Fruit fly (Drosophila melanogaster) whole organism, prepupa: ENCODE measurements around the gene CG12091.
A peak's percentile ranks its signal among the peaks of the same experiment; 100 is the strongest.

Experiments used
- CG10631 ChIP-seq: fragments of 200-800 bp; sonication (Bioruptor generic); optimal IDR thresholded peaks from 2 replicates; lab custom pipeline; 2016; ENCODE audit warnings: missing biosample characterization, missing genetic modification characterization
- CG10669 ChIP-seq: fragments of 200-800 bp; sonication (Bioruptor generic); optimal IDR thresholded peaks from 3 replicates; lab custom pipeline; 2018; ENCODE audit warnings: missing biosample characterization, mild to moderate bottlenecking, missing genetic modification characterization, moderate library complexity
- CG11294 ChIP-seq: fragments of 200-800 bp; sonication (Bioruptor generic); IDR thresholded peaks from 2 replicates; pipeline ENCODE4 v1.3.6; 2022; ENCODE audit warnings: missing biosample characterization, missing genetic modification characterization
- CG11762 ChIP-seq: fragments of 200-800 bp; sonication (Bioruptor generic); optimal IDR thresholded peaks from 3 replicates; lab custom pipeline; 2016; ENCODE audit warnings: missing biosample characterization, missing genetic modification characterization; ENCODE audit not compliant: insufficient read depth
- CG15336 ChIP-seq: fragments of 200-800 bp; sonication (Bioruptor generic); IDR thresholded peaks from 2 replicates; pipeline ENCODE4 v1.3.6; 2022; ENCODE audit warnings: missing biosample characterization, missing genetic modification characterization
- CG16779 ChIP-seq: fragments of 200-800 bp; sonication (Bioruptor generic); optimal IDR thresholded peaks from 3 replicates; lab custom pipeline; 2017; ENCODE audit warnings: missing biosample characterization, mild to moderate bottlenecking, missing genetic modification characterization
- CG3919 ChIP-seq: fragments of 200-800 bp; sonication (Bioruptor generic); optimal IDR thresholded peaks from 3 replicates; lab custom pipeline; 2016; ENCODE audit warnings: missing biosample characterization, missing genetic modification characterization
- CG4318 ChIP-seq: fragments of 200-800 bp; sonication (Bioruptor generic); optimal IDR thresholded peaks from 3 replicates; lab custom pipeline; 2017; ENCODE audit warnings: missing biosample characterization, mild to moderate bottlenecking, missing genetic modification characterization
- CG6163 ChIP-seq: fragments of 200-800 bp; sonication (Bioruptor generic); IDR thresholded peaks from 3 replicates; pipeline ENCODE4 v1.3.6; 2022; ENCODE audit warnings: missing biosample characterization, missing genetic modification characterization
- CG6276 ChIP-seq: fragments of 200-800 bp; sonication (Bioruptor generic); optimal IDR thresholded peaks from 2 replicates; lab custom pipeline; 2017; ENCODE audit warnings: missing biosample characterization, mild to moderate bottlenecking, missing genetic modification characterization
- CG6808 ChIP-seq: fragments of 200-800 bp; sonication (Bioruptor generic); optimal IDR thresholded peaks from 3 replicates; lab custom pipeline; 2017; ENCODE audit warnings: missing biosample characterization, missing genetic modification characterization, mild to moderate bottlenecking, moderate library complexity, missing genetic modification reagents
- CG6854 ChIP-seq: fragments of 200-800 bp; sonication (Bioruptor generic); optimal IDR thresholded peaks from 2 replicates; lab custom pipeline; 2017; ENCODE audit warnings: missing biosample characterization, mild to moderate bottlenecking, missing genetic modification characterization
- CG8119 ChIP-seq: fragments of 200-800 bp; sonication (Bioruptor generic); IDR thresholded peaks from 3 replicates; pipeline ENCODE4 v1.3.6; 2022; ENCODE audit warnings: missing biosample characterization, missing genetic modification characterization
- CG8632 ChIP-seq: fragments of 200-800 bp; sonication (Bioruptor generic); optimal IDR thresholded peaks from 3 replicates; lab custom pipeline; 2016; ENCODE audit warnings: missing biosample characterization, missing genetic modification characterization
- CG9139 ChIP-seq: fragments of 200-800 bp; sonication (Bioruptor generic); optimal IDR thresholded peaks from 3 replicates; lab custom pipeline; 2017; ENCODE audit warnings: missing biosample characterization, mild to moderate bottlenecking, missing genetic modification characterization
- Eip75B ChIP-seq: fragments of 200-800 bp; sonication (Bioruptor generic); optimal IDR thresholded peaks from 3 replicates; lab custom pipeline; 2016; ENCODE audit warnings: missing biosample characterization, missing genetic modification characterization
- Eip78C ChIP-seq: fragments of 200-800 bp; sonication (Bioruptor generic); peaks from one replicate; lab custom pipeline; 2016; ENCODE audit warnings: missing biosample characterization, missing genetic modification characterization
- Eip93F ChIP-seq: fragments of 200-800 bp; sonication (Bioruptor generic); optimal IDR thresholded peaks from 2 replicates; lab custom pipeline; 2016; ENCODE audit warnings: missing biosample characterization, mild to moderate bottlenecking, missing genetic modification characterization
- Ets96B ChIP-seq: fragments of 200-800 bp; optimal IDR thresholded peaks from 2 replicates; lab custom pipeline; 2019; ENCODE audit warnings: missing biosample characterization, mild to moderate bottlenecking, missing genetic modification characterization, moderate library complexity
- Gug ChIP-seq: fragments of 200-800 bp; sonication (Bioruptor generic); IDR thresholded peaks from 2 replicates; pipeline ENCODE4 v1.3.6; 2022; ENCODE audit warnings: missing biosample characterization, missing genetic modification characterization
- Met ChIP-seq: fragments of 200-800 bp; sonication (Bioruptor generic); optimal IDR thresholded peaks from 3 replicates; lab custom pipeline; 2016; ENCODE audit warnings: missing biosample characterization, missing genetic modification characterization
- Sox102F ChIP-seq: fragments of 200-800 bp; sonication (Bioruptor generic); optimal IDR thresholded peaks from 2 replicates; lab custom pipeline; 2016; ENCODE audit warnings: missing biosample characterization, mild to moderate bottlenecking, missing genetic modification characterization
- Sox14 ChIP-seq: fragments of 200-800 bp; sonication (Bioruptor generic); optimal IDR thresholded peaks from 3 replicates; lab custom pipeline; 2016; ENCODE audit warnings: missing biosample characterization, missing genetic modification characterization
- dac ChIP-seq: fragments of 200-800 bp; sonication (Bioruptor generic); optimal IDR thresholded peaks from 2 replicates; lab custom pipeline; 2017; ENCODE audit warnings: missing biosample characterization, mild to moderate bottlenecking, missing genetic modification characterization
- eg ChIP-seq: fragments of 200-800 bp; sonication (Bioruptor generic); IDR thresholded peaks from 3 replicates; pipeline ENCODE4 v1.3.6; 2022; ENCODE audit warnings: missing biosample characterization, missing genetic modification characterization
- esn ChIP-seq: fragments of 200-800 bp; sonication (Bioruptor generic); optimal IDR thresholded peaks from 2 replicates; lab custom pipeline; 2016; ENCODE audit warnings: missing biosample characterization, mild to moderate bottlenecking, missing genetic modification characterization, moderate library complexity
- fkh ChIP-seq: fragments of 200-800 bp; sonication (Bioruptor generic); optimal IDR thresholded peaks from 3 replicates; lab custom pipeline; 2017; ENCODE audit warnings: missing biosample characterization, mild to moderate bottlenecking, missing genetic modification characterization, moderate library complexity
- net ChIP-seq: fragments of 200-800 bp; sonication (Bioruptor generic); optimal IDR thresholded peaks from 3 replicates; lab custom pipeline; 2016; ENCODE audit warnings: missing biosample characterization, missing genetic modification characterization
- spab ChIP-seq: fragments of 200-800 bp; sonication (Bioruptor generic); optimal IDR thresholded peaks from 2 replicates; lab custom pipeline; 2017; ENCODE audit warnings: missing biosample characterization, mild to moderate bottlenecking, missing genetic modification characterization, missing genetic modification reagents
- ss ChIP-seq, 2 experiments: fragments of 200-800 bp; sonication (Bioruptor generic); optimal IDR thresholded peaks; 2 replicates in 1 of 2; 3 replicates in 1 of 2; lab custom pipeline; 2017 to 2018; ENCODE audit warnings: mild to moderate bottlenecking in 2 of 2, missing biosample characterization in 2 of 2, missing genetic modification characterization in 2 of 2, moderate library complexity in 1 of 2
- svp ChIP-seq: fragments of 200-800 bp; sonication (Bioruptor generic); peaks from one replicate; lab custom pipeline; 2016; ENCODE audit warnings: missing biosample characterization, missing genetic modification characterization
- topi ChIP-seq: fragments of 200-800 bp; sonication (Bioruptor generic); optimal IDR thresholded peaks from 3 replicates; lab custom pipeline; 2016; ENCODE audit warnings: missing biosample characterization, missing genetic modification characterization
- vri ChIP-seq: fragments of 200-800 bp; sonication (Bioruptor generic); optimal IDR thresholded peaks from 3 replicates; lab custom pipeline; 2016; ENCODE audit warnings: missing biosample characterization, mild to moderate bottlenecking, missing genetic modification characterization

Gene CG12091

dm6 chr3L:1548345-1548970 is 11.8 kb upstream of the CG12091 start (continued):
- peak; percentile 79 for TF ChIP-seq Met
- TF ChIP-seq CG4318: no peak
- no peak for TF ChIP-seq CG3919 (GFP tag; lab: Kevin White, UChicago)
- TF ChIP-seq CG11762 (GFP tag; lab: Kevin White, UChicago): no peak
- no peak for TF ChIP-seq CG6808 (GFP tag; lab: Kevin White, UChicago)
- TF ChIP-seq CG10669 (GFP tag; lab: Kevin White, UChicago): no peak
- peak; percentile 32 for TF ChIP-seq CG8632 (GFP tag; lab: Kevin White, UChicago)
- TF ChIP-seq svp (GFP tag; lab: Kevin White, UChicago): peak; percentile 95

dm6 chr3L:1547117-1547507 is 10.5 kb upstream of the CG12091 start:
- TF ChIP-seq Eip93F (GFP tag; lab: Kevin White, UChicago) (no peak), svp (GFP tag; lab: Kevin White, UChicago) (peak; percentile 94), vri (GFP tag; lab: Kevin White, UChicago) (no peak), CG8119 (GFP tag; lab: Robert Waterston, UW) (no peak), CG6808 (GFP tag; lab: Kevin White, UChicago) (no peak)

- TF ChIP-seq CG16779 (tag; lab: Kevin White, UChicago) (peak; percentile 18), svp (GFP tag; lab: Kevin White, UChicago) (no peak), vri (GFP tag; lab: Kevin White, UChicago) (peak; percentile 98), fkh (peak; percentile 50), Eip78C (GFP tag; lab: Kevin White, UChicago) (peak; percentile 69), CG10669 (GFP tag; lab: Kevin White, UChicago) (no peak), spab (GFP tag; lab: Kevin White, UChicago) (peak; percentile 25), CG9139 (GFP tag; lab: Kevin White, UChicago) (peak; percentile 8), Met (no peak), CG11294 (GFP tag; lab: Robert Waterston, UW) (no peak), CG15336 (GFP tag; lab: Robert Waterston, UW) (no peak), CG10631 (GFP tag; lab: Kevin White, UChicago) (no peak), Gug (GFP tag; lab: Robert Waterston, UW) (no peak), Eip75B (GFP tag; lab: Kevin White, UChicago) (peak; percentile 36), dac (GFP tag; lab: Kevin White, UChicago) (no peak), eg (GFP tag; lab: Robert Waterston, UW) (0 out of 3 replicates have a peak, but pooled peaks have one; percentile 10), net (GFP tag; lab: Kevin White, UChicago) (no peak), CG8119 (GFP tag; lab: Robert Waterston, UW) (no peak), CG6163 (GFP tag; lab: Robert Waterston, UW) (0 out of 3 replicates have a peak, but pooled peaks have one; percentile 10), CG6854 (GFP tag; lab: Kevin White, UChicago) (peak; percentile 71), CG11762 (GFP tag; lab: Kevin White, UChicago) (peak; percentile 5), CG6276 (GFP tag; lab: Kevin White, UChicago) (peak; percentile 54), ss (GFP tag; optimal IDR thresholded peaks at IDR 0.05; lab: Kevin White, UChicago) (peak; percentile 36 to 70), CG6808 (GFP tag; lab: Kevin White, UChicago) (peak; percentile 12)
Observed at dm6 chr3L:1546349-1547116, 9.9 kb upstream of the CG12091 start.

dm6 chr3L:1545693-1546329 is 9.2 kb upstream of the CG12091 start, which contains the start of the genes CG32313 and Pcyt1:
Gene CG32313 (minus strand): TSS chr3L:1545743.
Gene Pcyt1 (plus strand): TSS chr3L:1546092.
- TF ChIP-seq Sox102F (GFP tag; lab: Kevin White, UChicago) (peak; percentile 15), Eip93F (GFP tag; lab: Kevin White, UChicago) (peak; percentile 31), CG6854 (GFP tag; lab: Kevin White, UChicago) (peak; percentile 46), Eip78C (GFP tag; lab: Kevin White, UChicago) (peak; percentile 67), CG9139 (GFP tag; lab: Kevin White, UChicago) (no peak), svp (GFP tag; lab: Kevin White, UChicago) (peak; percentile 79), esn (GFP tag; lab: Kevin White, UChicago) (peak; percentile 24), topi (GFP tag; lab: Kevin White, UChicago) (no peak), Sox14 (GFP tag; lab: Kevin White, UChicago) (peak; percentile 28), CG16779 (tag; lab: Kevin White, UChicago) (no peak), Ets96B (tag; lab: Kevin White, UChicago) (no peak)
